Fruit fly (Drosophila melanogaster): ENCODE results near the gene Bgb.

The Bgb gene

dm6 chr3L:1675242-1675641 lies 35.7 kb downstream of the Bgb start:
- TF ChIP-seq CG33017 (tag; optimal IDR thresholded peaks at IDR 0.05) (no peak), ovo (GFP tag; optimal IDR thresholded peaks at IDR 0.05) (no peak), tj (GFP tag; optimal IDR thresholded peaks at IDR 0.05) (no peak), Hr96 (GFP tag; optimal IDR thresholded peaks at IDR 0.05) (no peak), cic (GFP tag; optimal IDR thresholded peaks at IDR 0.05) (no peak), CG14711 (tag; optimal IDR thresholded peaks at IDR 0.05) (no peak), Mnt (GFP tag; optimal IDR thresholded peaks at IDR 0.05) (no peak), CG7101 (tag; optimal IDR thresholded peaks at IDR 0.05) (no peak), kay (GFP tag; ENCODE audit: borderline replicate concordance) (no peak), Crg-1 (GFP tag; optimal IDR thresholded peaks at IDR 0.05) (no peak), bab1 (GFP tag; optimal IDR thresholded peaks at IDR 0.05) (no peak), CG5204 (GFP tag; optimal IDR thresholded peaks at IDR 0.05) (no peak), cnc (optimal IDR thresholded peaks at IDR 0.05) (no peak), Clk (GFP tag; optimal IDR thresholded peaks at IDR 0.05) (no peak), CG11617 (GFP tag; optimal IDR thresholded peaks at IDR 0.05) (no peak), CG7045 (GFP tag; optimal IDR thresholded peaks at IDR 0.05) (no peak), pad (GFP tag; optimal IDR thresholded peaks at IDR 0.05) (no peak), CG1620 (GFP tag; optimal IDR thresholded peaks at IDR 0.05) (no peak)

DNA sequence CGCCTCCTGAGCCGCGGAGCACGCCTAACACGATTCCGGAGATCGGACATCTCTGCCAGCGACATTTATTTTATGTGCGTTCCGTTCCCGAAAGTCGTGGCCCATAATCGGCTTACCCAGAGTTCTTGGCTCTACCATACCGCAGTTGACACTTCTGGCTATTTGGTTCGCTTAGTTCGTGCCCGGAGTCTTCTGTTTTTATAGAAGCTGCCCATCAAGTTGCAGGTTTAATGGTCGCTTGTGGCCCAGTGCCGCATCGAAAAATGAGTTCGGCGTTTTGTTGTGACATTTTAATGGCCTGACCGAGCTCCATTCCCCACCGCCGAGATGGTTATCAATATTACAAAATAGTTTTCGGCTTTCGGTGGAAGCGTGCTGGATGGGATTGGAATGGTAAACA lies 36.7 kb downstream of the Bgb start:
- no peak for TF ChIP-seq ovo (GFP tag; optimal IDR thresholded peaks at IDR 0.05)
- TF ChIP-seq kay (GFP tag; ENCODE audit: borderline replicate concordance) = no peak
- no peak for TF ChIP-seq CG7045 (GFP tag; optimal IDR thresholded peaks at IDR 0.05)
- no peak for TF ChIP-seq bab1 (GFP tag; optimal IDR thresholded peaks at IDR 0.05)
- no peak for TF ChIP-seq Crg-1 (GFP tag; optimal IDR thresholded peaks at IDR 0.05)
- no peak for TF ChIP-seq CG12768 (GFP tag; optimal IDR thresholded peaks at IDR 0.05)
- no peak for TF ChIP-seq CG1620 (GFP tag; optimal IDR thresholded peaks at IDR 0.05)

DNA sequence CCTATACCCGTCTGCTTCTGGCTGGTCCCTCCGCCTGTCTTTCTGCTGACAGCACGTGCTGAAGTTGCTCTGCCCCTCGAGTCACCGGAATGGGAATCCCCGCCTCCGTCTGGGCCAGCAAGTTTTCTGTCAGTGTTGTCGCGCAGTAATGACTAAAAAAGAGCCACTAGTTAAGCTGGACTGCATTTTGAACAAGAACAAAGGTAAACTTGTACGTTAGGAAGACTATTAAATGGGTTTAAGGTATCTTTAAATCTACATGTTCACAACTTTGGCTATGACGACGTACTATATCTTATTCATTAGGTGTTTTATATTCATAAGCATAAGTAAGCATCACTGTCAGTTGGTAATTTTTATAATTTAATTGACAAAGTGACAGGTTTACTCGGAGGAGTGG lies 39.9 kb downstream of the Bgb start:
- TF ChIP-seq cnc (optimal IDR thresholded peaks at IDR 0.05) (no peak), CG1620 (GFP tag; optimal IDR thresholded peaks at IDR 0.05) (no peak), Crg-1 (GFP tag; optimal IDR thresholded peaks at IDR 0.05) (no peak), cic (GFP tag; optimal IDR thresholded peaks at IDR 0.05) (no peak), CG33017 (tag; optimal IDR thresholded peaks at IDR 0.05) (no peak), CG7045 (GFP tag; optimal IDR thresholded peaks at IDR 0.05) (no peak), Mnt (GFP tag; optimal IDR thresholded peaks at IDR 0.05) (no peak), kay (GFP tag; ENCODE audit: borderline replicate concordance) (no peak), ovo (GFP tag; optimal IDR thresholded peaks at IDR 0.05) (no peak), toe (GFP tag; optimal IDR thresholded peaks at IDR 0.05) (no peak), Hr96 (GFP tag; optimal IDR thresholded peaks at IDR 0.05) (no peak)

DNA sequence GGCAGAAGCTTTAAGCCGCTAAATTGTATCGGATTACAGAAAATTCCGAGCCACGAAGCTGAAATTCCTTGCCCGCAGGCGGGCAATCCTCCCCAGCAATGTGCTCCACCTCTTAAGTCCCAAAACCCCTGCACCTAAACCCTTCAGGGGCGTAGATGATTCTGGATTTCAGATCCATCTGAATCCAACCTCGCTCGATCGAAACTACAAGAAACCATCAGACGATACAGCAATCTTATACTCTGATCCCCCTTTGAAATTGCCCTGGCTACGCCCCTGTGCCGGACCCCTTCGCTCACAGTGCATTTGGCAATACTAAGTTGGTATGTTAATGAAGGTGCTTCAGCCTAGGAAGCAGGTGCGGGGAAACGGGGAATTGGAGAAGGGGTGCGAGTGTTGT lies 43.6 kb downstream of the Bgb start:
- TF ChIP-seq Hr96 (GFP tag; optimal IDR thresholded peaks at IDR 0.05) = no peak
- no peak for TF ChIP-seq CG12768 (GFP tag; optimal IDR thresholded peaks at IDR 0.05)
- no peak for TF ChIP-seq Crg-1 (GFP tag; optimal IDR thresholded peaks at IDR 0.05)
- TF ChIP-seq Clk (GFP tag; optimal IDR thresholded peaks at IDR 0.05) = no peak
- no peak for TF ChIP-seq pad (GFP tag; optimal IDR thresholded peaks at IDR 0.05)

dm6 chr3L:1688161-1688560 lies 48.6 kb downstream of the Bgb start:
- TF ChIP-seq Crg-1 (GFP tag; optimal IDR thresholded peaks at IDR 0.05) (no peak), CG5204 (GFP tag; optimal IDR thresholded peaks at IDR 0.05) (no peak), kay (GFP tag; ENCODE audit: borderline replicate concordance) (no peak)

- TF ChIP-seq CG14711 (tag; optimal IDR thresholded peaks at IDR 0.05) (no peak), tj (GFP tag; optimal IDR thresholded peaks at IDR 0.05) (peak; percentile 40)
Measured at dm6 chr3L:1688569-1688968, 49.1 kb downstream of the Bgb start.

Data from whole organism, adult.